Fruit fly (Drosophila melanogaster): ENCODE data around the gene CG5611.

DNA sequence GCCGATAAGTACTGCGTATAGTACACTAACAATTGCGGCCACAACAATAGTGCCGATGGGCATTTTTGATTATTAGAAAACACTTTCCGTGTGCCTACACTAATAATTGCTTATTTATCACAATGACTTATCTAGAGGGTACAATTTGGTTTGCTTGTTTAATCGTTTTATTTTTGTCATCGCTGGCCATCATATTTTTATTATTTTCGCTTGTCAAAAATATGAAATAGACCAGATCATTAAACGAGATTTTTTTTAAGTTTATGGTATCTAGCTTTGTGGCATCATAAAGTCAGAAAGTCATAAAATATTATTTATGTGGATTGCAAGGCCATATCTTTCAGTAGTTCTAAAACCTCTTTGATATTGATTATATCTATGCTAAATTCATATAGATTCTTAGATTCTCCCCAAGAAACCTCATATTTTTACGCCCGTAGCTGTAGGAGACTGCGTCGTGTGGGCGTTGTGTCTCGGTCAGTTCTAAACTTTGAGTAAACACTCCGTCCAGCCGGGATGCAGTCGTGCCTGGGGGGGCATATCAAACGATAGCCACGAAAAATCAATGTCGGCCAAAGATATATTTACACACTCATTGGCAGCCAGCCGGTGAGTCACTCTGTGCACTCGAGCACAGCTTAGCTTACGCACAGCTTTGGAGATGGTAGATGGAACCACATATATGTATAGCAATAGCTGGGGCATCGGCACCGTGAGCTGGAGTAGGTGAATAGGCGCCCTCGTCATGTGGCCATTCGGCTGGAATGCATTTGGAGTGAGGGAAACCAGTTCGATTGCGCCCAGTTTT, 31.0 kb downstream of the CG5611 start:
- peak; percentile 62 for TF ChIP-seq CG33017 (tag; optimal IDR thresholded peaks at IDR 0.05)
- TF ChIP-seq CG11617 (GFP tag; optimal IDR thresholded peaks at IDR 0.05) = peak; percentile 76
- TF ChIP-seq CG12768 (GFP tag; optimal IDR thresholded peaks at IDR 0.05) = peak; percentile 76

All from whole organism, adult.